Worm (Caenorhabditis elegans) whole organism, L4 larva: Measurements from ENCODE around the gene Y55B1AR.4.

Experiments used
- D1046.2 ChIP-seq: fragments of 200-800 bp; sonication (Bioruptor generic); IDR thresholded peaks from 2 replicates; pipeline ENCODE4 v1.3.6; 2022; ENCODE audit warnings: missing genetic modification characterization, missing compliant biosample characterization
- Y48G9A.11 ChIP-seq: fragments of 200-800 bp; sonication (Bioruptor generic); IDR thresholded peaks from 2 replicates; pipeline ENCODE4 v1.3.6; 2022; ENCODE audit warnings: missing genetic modification reagents, missing genetic modification characterization, missing compliant biosample characterization
- arid-1 ChIP-seq: fragments of 200-800 bp; sonication (Bioruptor generic); conservative IDR thresholded peaks from 2 replicates; pipeline ENCODE4 v1.3.6; 2022; ENCODE audit warnings: missing genetic modification reagents, missing genetic modification characterization, missing compliant biosample characterization
- ceh-28 ChIP-seq: fragments of 150-350 bp; optimal IDR thresholded peaks from 2 replicates; lab custom pipeline; 2014; ENCODE audit warnings: missing biosample characterization, missing genetic modification reagents, missing genetic modification characterization
- ceh-62 ChIP-seq: sonication (generic microtip); optimal IDR thresholded peaks from 2 replicates; lab custom pipeline; 2017; ENCODE audit warnings: missing biosample characterization, missing genetic modification characterization
- ctbp-1 ChIP-seq: fragments of 200-800 bp; sonication (Bioruptor generic); IDR thresholded peaks from 2 replicates; pipeline ENCODE4 v1.3.6; 2022; ENCODE audit warnings: missing genetic modification reagents, missing genetic modification characterization, missing compliant biosample characterization
- dmd-6 ChIP-seq: fragments of 200-800 bp; sonication (Bioruptor generic); IDR thresholded peaks from 2 replicates; pipeline ENCODE4 v1.3.6; 2022; ENCODE audit warnings: missing genetic modification reagents, missing genetic modification characterization, missing compliant biosample characterization
- dve-1 ChIP-seq: sonication (generic microtip); optimal IDR thresholded peaks from 2 replicates; lab custom pipeline; 2017; ENCODE audit warnings: antibody characterized with exemption, mild to moderate bottlenecking, missing genetic modification characterization, missing compliant biosample characterization; ENCODE audit not compliant: insufficient read depth
- egl-27 ChIP-seq: sonication (generic microtip); optimal IDR thresholded peaks from 3 replicates; lab custom pipeline; 2017; ENCODE audit warnings: missing biosample characterization, missing genetic modification reagents, missing genetic modification characterization
- egl-43 ChIP-seq: fragments of 200-800 bp; sonication (Bioruptor generic); IDR thresholded peaks from 2 replicates; pipeline ENCODE4 v1.3.6; 2022; ENCODE audit warnings: missing genetic modification reagents, missing genetic modification characterization, missing compliant biosample characterization
- gei-8 ChIP-seq: fragments of 200-800 bp; sonication (Bioruptor generic); optimal IDR thresholded peaks from 2 replicates; lab custom pipeline; 2018; ENCODE audit warnings: mild to moderate bottlenecking, missing genetic modification characterization, missing compliant biosample characterization
- hif-1 ChIP-seq, 2 experiments: sonication (generic microtip); optimal IDR thresholded peaks; 2 replicates each; lab custom pipeline; 2016 to 2017; ENCODE audit warnings: missing compliant biosample characterization in 2 of 2, missing genetic modification characterization in 2 of 2, missing genetic modification reagents in 2 of 2, missing genotype in 2 of 2, mild to moderate bottlenecking in 1 of 2
- hlh-11 ChIP-seq: fragments of 200-800 bp; sonication (Bioruptor generic); optimal IDR thresholded peaks from 2 replicates; lab custom pipeline; 2018; ENCODE audit warnings: mild to moderate bottlenecking, missing genetic modification characterization, missing compliant biosample characterization
- hlh-30 ChIP-seq: sonication (generic microtip); optimal IDR thresholded peaks from 2 replicates; lab custom pipeline; 2017; ENCODE audit warnings: antibody characterized with exemption, mild to moderate bottlenecking, missing genetic modification characterization, missing compliant biosample characterization; ENCODE audit not compliant: insufficient read depth
- hmg-1.1 ChIP-seq: fragments of 200-800 bp; sonication (Bioruptor generic); IDR thresholded peaks from 2 replicates; pipeline ENCODE4 v1.3.6; 2022; ENCODE audit warnings: missing genetic modification reagents, missing genetic modification characterization, missing compliant biosample characterization
- jun-1 ChIP-seq: fragments of 150-350 bp; optimal IDR thresholded peaks from 2 replicates; lab custom pipeline; 2014; ENCODE audit warnings: missing biosample characterization, missing genetic modification reagents, missing genetic modification characterization
- lin-29 ChIP-seq: fragments of 200-800 bp; sonication (Bioruptor generic); IDR thresholded peaks from 2 replicates; pipeline ENCODE4 v1.3.6; 2022; ENCODE audit warnings: missing genetic modification reagents, missing genetic modification characterization, missing compliant biosample characterization
- lin-38 ChIP-seq: fragments of 200-800 bp; sonication (Bioruptor generic); IDR thresholded peaks from 2 replicates; pipeline ENCODE4 v1.3.6; 2022; ENCODE audit warnings: missing genetic modification reagents, missing genetic modification characterization, missing compliant biosample characterization
- lir-3 ChIP-seq: sonication (generic microtip); optimal IDR thresholded peaks from 2 replicates; lab custom pipeline; 2016; ENCODE audit warnings: mild to moderate bottlenecking, missing genetic modification characterization, missing compliant biosample characterization
- lsy-2 ChIP-seq, 2 experiments: fragments of 150-350 bp in 1 of 2; sonication (generic microtip) in 1 of 2; optimal IDR thresholded peaks; 2 replicates each; lab custom pipeline; 2014 to 2017; ENCODE audit warnings: missing biosample characterization in 2 of 2, missing genetic modification characterization in 2 of 2
- madf-5 ChIP-seq, 2 experiments: fragments of 200-800 bp; sonication (Bioruptor generic); IDR thresholded peaks; 2 replicates each; pipeline ENCODE4 v1.3.6; 2022; ENCODE audit warnings: missing compliant biosample characterization in 2 of 2, missing genetic modification characterization in 2 of 2
- madf-9 ChIP-seq: fragments of 200-800 bp; sonication (Bioruptor generic); conservative IDR thresholded peaks from 2 replicates; pipeline ENCODE4 v1.3.6; 2022; ENCODE audit warnings: missing genetic modification reagents, missing genetic modification characterization, missing compliant biosample characterization
- mdl-1 ChIP-seq, 2 experiments: fragments of 150-350 bp in 1 of 2; sonication (generic microtip) in 1 of 2; optimal IDR thresholded peaks; 2 replicates each; lab custom pipeline; 2014 to 2017; ENCODE audit warnings: missing biosample characterization in 2 of 2, missing genetic modification characterization in 2 of 2
- mep-1 ChIP-seq: fragments of 150-350 bp; sonication (generic microtip); optimal IDR thresholded peaks from 3 replicates; lab custom pipeline; 2014; ENCODE audit warnings: missing biosample characterization, missing genetic modification characterization
- mes-2 ChIP-seq: sonication (generic microtip); optimal IDR thresholded peaks from 2 replicates; lab custom pipeline; 2016; ENCODE audit warnings: missing genotype, mild to moderate bottlenecking, missing genetic modification characterization, missing compliant biosample characterization; ENCODE audit not compliant: poor library complexity, severe bottlenecking
- mxl-3 ChIP-seq: fragments of 200-800 bp; sonication (Bioruptor generic); optimal IDR thresholded peaks from 2 replicates; lab custom pipeline; 2018; ENCODE audit warnings: mild to moderate bottlenecking, missing genetic modification characterization, missing compliant biosample characterization
- nhr-111 ChIP-seq: fragments of 200-800 bp; sonication (Bioruptor generic); optimal IDR thresholded peaks from 2 replicates; lab custom pipeline; 2018; ENCODE audit warnings: mild to moderate bottlenecking, missing genetic modification characterization, missing compliant biosample characterization
- nhr-28 ChIP-seq: fragments of 150-350 bp; optimal IDR thresholded peaks from 2 replicates; lab custom pipeline; 2014; ENCODE audit warnings: missing biosample characterization, missing genetic modification characterization
- nhr-6 ChIP-seq: fragments of 150-350 bp; optimal IDR thresholded peaks from 2 replicates; lab custom pipeline; 2014; ENCODE audit warnings: missing biosample characterization, missing genetic modification characterization
- php-3 ChIP-seq: fragments of 200-800 bp; sonication (Bioruptor generic); IDR thresholded peaks from 2 replicates; pipeline ENCODE4 v1.3.6; 2022; ENCODE audit warnings: missing genetic modification reagents, missing genetic modification characterization, missing compliant biosample characterization
- rbr-2 ChIP-seq: sonication (generic microtip); optimal IDR thresholded peaks from 2 replicates; lab custom pipeline; 2016; ENCODE audit warnings: missing genotype, missing genetic modification characterization, missing compliant biosample characterization
- set-16 ChIP-seq: fragments of 200-800 bp; sonication (Bioruptor generic); IDR thresholded peaks from 2 replicates; pipeline ENCODE4 v1.3.6; 2022; ENCODE audit warnings: missing genetic modification reagents, missing genetic modification characterization, missing compliant biosample characterization
- spr-1 ChIP-seq: sonication (generic microtip); optimal IDR thresholded peaks from 2 replicates; lab custom pipeline; 2016; ENCODE audit warnings: mild to moderate bottlenecking, missing genetic modification characterization, missing compliant biosample characterization
- tra-1 ChIP-seq: fragments of 200-800 bp; sonication (Bioruptor generic); IDR thresholded peaks from 2 replicates; pipeline ENCODE4 v1.3.6; 2022; ENCODE audit warnings: missing genetic modification reagents, missing genetic modification characterization, missing compliant biosample characterization
- vab-7 ChIP-seq: fragments of 200-800 bp; sonication (Bioruptor generic); IDR thresholded peaks from 2 replicates; pipeline ENCODE4 v1.3.6; 2022; ENCODE audit warnings: missing genetic modification reagents, missing genetic modification characterization, missing compliant biosample characterization
- zfp-2 ChIP-seq: sonication (generic microtip); optimal IDR thresholded peaks from 2 replicates; lab custom pipeline; 2016; ENCODE audit warnings: mild to moderate bottlenecking, missing genetic modification characterization, missing compliant biosample characterization

The Y55B1AR.4 gene

ce11 chrIII:598687-599086 lies 6.6 kb downstream of the Y55B1AR.4 start, which contains the start of gene Y55B1AR.2:
Y55B1AR.2 (minus strand) TSS chrIII:598787.
- TF ChIP-seq madf-9 (GFP tag; lab: Robert Waterston, UW) (no peak), arid-1 (no peak), D1046.2 (GFP tag; lab: Robert Waterston, UW) (no peak), hlh-30 (no peak)
- TF ChIP-seq, all 104 proteins: peak for 0

ce11 chrIII:598168-598567 lies 7.1 kb downstream of the Y55B1AR.4 start:
- peak; percentile 56 for TF ChIP-seq ceh-28 (tag; lab: Kevin White, UChicago)
- TF ChIP-seq mxl-3 (GFP tag; lab: Kevin White, UChicago) = peak; percentile 59
- TF ChIP-seq rbr-2 (tag; lab: Kevin White, UChicago) = peak; percentile 59
- peak; percentile 53 for TF ChIP-seq set-16 (GFP tag; lab: Robert Waterston, UW)
- TF ChIP-seq lin-29 (GFP tag; lab: Robert Waterston, UW) = no peak
- TF ChIP-seq mdl-1 (tag; optimal IDR thresholded peaks at IDR 0.05; lab: Kevin White, UChicago) = peak; percentile 64 to 83
- no peak for TF ChIP-seq vab-7 (GFP tag; lab: Robert Waterston, UW)
- 0 out of 2 replicates have a peak, but pooled peaks have one; percentile 17 for TF ChIP-seq dmd-6 (GFP tag; lab: Robert Waterston, UW)
- peak; percentile 27; the same call in 1 of the 2 replicates for TF ChIP-seq lin-38
- no peak for TF ChIP-seq jun-1
- TF ChIP-seq hlh-11 (tag; lab: Kevin White, UChicago) = peak; percentile 63
- peak; percentile 80 for TF ChIP-seq hmg-1.1
- peak; percentile 61 for TF ChIP-seq mep-1 (tag; lab: Kevin White, UChicago)
- TF ChIP-seq mes-2 (tag; lab: Kevin White, UChicago) = peak; percentile 50
- peak in 1 of 2 experiments; percentile 13 for TF ChIP-seq hif-1 (tag; optimal IDR thresholded peaks at IDR 0.05; lab: Kevin White, UChicago)
- no peak for TF ChIP-seq Y48G9A.11 (GFP tag; lab: Robert Waterston, UW)
- peak; percentile 31 for TF ChIP-seq dve-1 (tag; lab: Kevin White, UChicago)
- no peak for TF ChIP-seq spr-1 (tag; lab: Kevin White, UChicago)
- TF ChIP-seq gei-8 (GFP tag; lab: Kevin White, UChicago) = no peak
- TF ChIP-seq nhr-6 (tag; lab: Kevin White, UChicago) = peak; percentile 31
- peak in 1 of 2 experiments; percentile 6 for TF ChIP-seq lsy-2 (tag; optimal IDR thresholded peaks at IDR 0.05; lab: Kevin White, UChicago)
- TF ChIP-seq arid-1 = 0 out of 2 replicates have a peak, but pooled peaks have one; percentile 15
- peak; percentile 91 for TF ChIP-seq hlh-30
- TF ChIP-seq php-3 = 0 out of 2 replicates have a peak, but pooled peaks have one; percentile 16
- TF ChIP-seq ceh-62 (tag; lab: Kevin White, UChicago) = no peak
- TF ChIP-seq ctbp-1 (GFP tag; lab: Robert Waterston, UW) = 0 out of 2 replicates have a peak, but pooled peaks have one; percentile 8
- no peak for TF ChIP-seq lir-3
- TF ChIP-seq tra-1 (GFP tag; lab: Robert Waterston, UW) = 0 out of 2 replicates have a peak, but pooled peaks have one; percentile 6
- TF ChIP-seq nhr-28 (tag; lab: Kevin White, UChicago) = peak; percentile 42
- TF ChIP-seq, all 104 proteins: peak for 21

- no peak for TF ChIP-seq nhr-111 (GFP tag; lab: Kevin White, UChicago)
- peak; percentile 83; the same call in 1 of the 2 replicates for TF ChIP-seq set-16 (GFP tag; lab: Robert Waterston, UW)
- no peak for TF ChIP-seq zfp-2 (tag; lab: Kevin White, UChicago)
- 0 out of 2 replicates have a peak, but pooled peaks have one; percentile 14 for TF ChIP-seq egl-43 (GFP tag; lab: Robert Waterston, UW)
Observed at ce11 chrIII:595449-595848, 9.9 kb downstream of the Y55B1AR.4 start.

- TF ChIP-seq madf-5 (GFP tag; IDR thresholded peaks at IDR 0.05; lab: Robert Waterston, UW) (no peak), egl-27 (tag; lab: Kevin White, UChicago) (no peak), hif-1 (tag; optimal IDR thresholded peaks at IDR 0.05; lab: Kevin White, UChicago) (no peak)
Observed at ce11 chrIII:587009-587408, 18.3 kb downstream of the Y55B1AR.4 start, which contains the start of gene helq-1. helq-1 (minus strand) TSS chrIII:587109.
